Worm (Caenorhabditis elegans) whole organism, late embryonic: ENCODE results near the gene F10E9.4.

Source experiments
- C08G9.2 ChIP-seq: sonication (generic microtip); optimal IDR thresholded peaks from 2 replicates; lab custom pipeline; 2016; ENCODE audit warnings: mild to moderate bottlenecking, missing genetic modification characterization, moderate library complexity, missing compliant biosample characterization
- ama-1 ChIP-seq: fragments of 150-350 bp; optimal IDR thresholded peaks from 2 replicates; lab custom pipeline; 2014
- nfya-1 ChIP-seq: sonication (generic microtip); optimal IDR thresholded peaks from 2 replicates; lab custom pipeline; 2017; ENCODE audit warnings: missing genetic modification characterization, mild to moderate bottlenecking, missing compliant biosample characterization, antibody characterized with exemption, moderate library complexity
- ref-2 ChIP-seq: sonication (generic microtip); optimal IDR thresholded peaks from 2 replicates; lab custom pipeline; 2016; ENCODE audit warnings: missing genetic modification characterization, missing compliant biosample characterization
- zip-5 ChIP-seq: sonication (generic microtip); optimal IDR thresholded peaks from 2 replicates; lab custom pipeline; 2016; ENCODE audit warnings: missing genetic modification characterization, missing compliant biosample characterization

DNA sequence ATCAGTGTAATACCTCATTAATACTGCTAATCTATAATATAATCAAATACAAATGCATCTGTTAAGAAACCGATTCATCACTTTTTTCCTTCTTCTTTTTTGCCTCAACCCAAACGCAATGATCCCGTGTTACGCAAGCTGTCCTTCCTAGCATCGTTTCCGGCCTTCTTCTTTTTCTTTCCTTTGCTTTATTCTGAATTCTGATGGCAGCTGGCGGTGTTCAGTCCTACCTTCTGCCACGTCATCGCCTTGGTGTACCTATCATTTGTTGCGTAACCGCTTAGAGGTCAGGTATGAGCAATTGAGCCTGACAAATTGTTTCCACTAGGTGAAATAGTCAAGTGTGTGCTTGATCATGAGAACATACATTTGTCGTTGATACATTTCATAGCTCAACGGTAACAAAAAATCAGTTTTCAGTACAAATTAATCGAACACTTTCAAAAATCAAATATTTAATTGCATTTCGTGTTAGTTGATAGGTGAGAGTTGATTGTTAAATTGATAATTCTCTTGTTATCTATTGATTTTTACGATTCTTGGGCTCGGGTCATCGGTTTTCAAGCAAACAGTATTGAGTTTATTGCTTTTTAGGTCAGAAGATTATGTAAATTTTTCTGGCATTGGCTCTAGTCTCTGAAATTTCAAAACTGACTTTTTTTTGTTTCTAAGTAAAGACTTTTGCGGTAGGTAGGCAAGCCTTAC, 10.0 kb upstream of the F10E9.4 start:
- TF ChIP-seq nfya-1 (tag; lab: Kevin White, UChicago) (no peak), ref-2 (tag; lab: Kevin White, UChicago) (no peak), zip-5 (tag; lab: Kevin White, UChicago) (no peak), C08G9.2 (tag; lab: Kevin White, UChicago) (no peak), ama-1 (no peak)
